Worm (Caenorhabditis elegans): ENCODE measurements around the gene ciao-2B.

ce11 chrIII:13423414-13423813 lies 15.9 kb downstream of the ciao-2B start, which contains the start of gene exo-1:
- TF ChIP-seq lsy-2 (tag; optimal IDR thresholded peaks at IDR 0.05) (peak in 1 of 2 experiments; percentile 77), zag-1 (tag; optimal IDR thresholded peaks at IDR 0.05) (peak; percentile 1), aly-2 (tag; optimal IDR thresholded peaks at IDR 0.05) (no peak), nhr-237 (tag; optimal IDR thresholded peaks at IDR 0.05) (no peak), nhr-77 (tag; optimal IDR thresholded peaks at IDR 0.05) (no peak), elt-3 (tag; optimal IDR thresholded peaks at IDR 0.05) (no peak), unc-62 (GFP tag; optimal IDR thresholded peaks at IDR 0.05) (no peak), snpc-4 (tag; optimal IDR thresholded peaks at IDR 0.05) (peak; percentile 53), lin-13 (GFP tag; optimal IDR thresholded peaks at IDR 0.05) (peak; percentile 75)

Data from whole organism, L2 larva.